Fruit fly (Drosophila melanogaster) whole organism, wandering third instar larva: ENCODE measurements around the gene Ir94e.

Source experiments
- ey ChIP-seq: fragments of 200-800 bp; sonication (Bioruptor generic); optimal IDR thresholded peaks from 2 replicates; lab custom pipeline; 2016; ENCODE audit warnings: missing biosample characterization, missing genetic modification characterization
- pan ChIP-seq: fragments of >200 bp; optimal IDR thresholded peaks from 2 replicates; lab custom pipeline; 2017
- psq ChIP-seq: fragments of 200-800 bp; sonication (Bioruptor generic); optimal IDR thresholded peaks from 3 replicates; lab custom pipeline; 2017; ENCODE audit warnings: missing biosample characterization, mild to moderate bottlenecking, missing genetic modification characterization, moderate library complexity

- TF ChIP-seq ey (no peak), psq (GFP tag; lab: Kevin White, UChicago) (no peak), pan (no peak)
These were observed 40.1 kb downstream of the Ir94e start for dm6 chr3R:23445249-23445916.
